Worm (Caenorhabditis elegans): ENCODE results near the gene C04A11.1.

- TF ChIP-seq ama-1 (optimal IDR thresholded peaks at IDR 0.05): no peak
- no peak for TF ChIP-seq hlh-15 (tag; optimal IDR thresholded peaks at IDR 0.05)
- TF ChIP-seq dve-1 (tag; optimal IDR thresholded peaks at IDR 0.05): no peak
- TF ChIP-seq pros-1 (tag; optimal IDR thresholded peaks at IDR 0.05): no peak
- TF ChIP-seq pax-1 (tag; optimal IDR thresholded peaks at IDR 0.05): no peak
- no peak for TF ChIP-seq unc-55 (GFP tag; optimal IDR thresholded peaks at IDR 0.05)
- no peak for TF ChIP-seq ceh-18 (tag; optimal IDR thresholded peaks at IDR 0.05)
- no peak for TF ChIP-seq ceh-48 (tag; optimal IDR thresholded peaks at IDR 0.05)
- no peak for TF ChIP-seq C38D4.7 (GFP tag; optimal IDR thresholded peaks at IDR 0.05)
- no peak for TF ChIP-seq pha-4 (tag; optimal IDR thresholded peaks at IDR 0.05)
- TF ChIP-seq zip-5 (tag; optimal IDR thresholded peaks at IDR 0.05): no peak
These were observed 51.6 kb downstream of the C04A11.1 start, which contains the start of gene K02D3.2 for ce11 chrX:13711909-13712308.

Measured in whole organism, late embryonic.